Worm (Caenorhabditis elegans) whole organism, L4 larva: ENCODE results near the gene ssq-4.
A peak's percentile ranks its signal among the peaks of the same experiment; 100 is the strongest.

Experiments used
- aha-1 ChIP-seq: fragments of 150-350 bp; peaks from one replicate; lab custom pipeline; 2014; ENCODE audit warnings: missing biosample characterization, missing genetic modification characterization
- aly-2 ChIP-seq: sonication (generic microtip); optimal IDR thresholded peaks from 2 replicates; lab custom pipeline; 2018; ENCODE audit warnings: missing biosample characterization, missing genetic modification characterization
- arid-1 ChIP-seq: fragments of 200-800 bp; sonication (Bioruptor generic); conservative IDR thresholded peaks from 2 replicates; pipeline ENCODE4 v1.3.6; 2022; ENCODE audit warnings: missing genetic modification reagents, missing genetic modification characterization, missing compliant biosample characterization
- attf-4 ChIP-seq: sonication (generic microtip); optimal IDR thresholded peaks from 3 replicates; lab custom pipeline; 2017; ENCODE audit warnings: missing biosample characterization, missing genetic modification characterization
- ceh-82 ChIP-seq: sonication (generic microtip); optimal IDR thresholded peaks from 2 replicates; lab custom pipeline; 2017; ENCODE audit warnings: missing biosample characterization, missing genetic modification characterization
- ces-1 ChIP-seq: fragments of 150-350 bp; sonication (generic microtip); optimal IDR thresholded peaks from 4 replicates; lab custom pipeline; 2014; ENCODE audit warnings: missing biosample characterization, missing genetic modification reagents, missing genetic modification characterization
- cey-2 ChIP-seq: sonication (generic microtip); optimal IDR thresholded peaks from 3 replicates; lab custom pipeline; 2017; ENCODE audit warnings: missing genetic modification characterization, mild to moderate bottlenecking, missing compliant biosample characterization, antibody characterized with exemption, borderline replicate concordance; ENCODE audit not compliant: insufficient read depth
- daf-16 ChIP-seq, 3 experiments: sonication (generic microtip); optimal IDR thresholded peaks; 2 replicates each; lab custom pipeline; 2016 to 2017; ENCODE audit warnings: missing genetic modification characterization in 3 of 3, missing genetic modification reagents in 3 of 3, mild to moderate bottlenecking in 2 of 3, missing compliant biosample characterization in 2 of 3, missing biosample characterization in 1 of 3, moderate library complexity in 1 of 3
- dmd-6 ChIP-seq: fragments of 200-800 bp; sonication (Bioruptor generic); IDR thresholded peaks from 2 replicates; pipeline ENCODE4 v1.3.6; 2022; ENCODE audit warnings: missing genetic modification reagents, missing genetic modification characterization, missing compliant biosample characterization
- dmd-8 ChIP-seq: fragments of 200-800 bp; sonication (Bioruptor generic); IDR thresholded peaks from 2 replicates; pipeline ENCODE4 v1.3.6; 2022; ENCODE audit warnings: missing genetic modification characterization, missing compliant biosample characterization
- dpl-1 ChIP-seq: fragments of 150-350 bp; optimal IDR thresholded peaks from 2 replicates; lab custom pipeline; 2014; ENCODE audit warnings: missing biosample characterization, missing genetic modification reagents, missing genetic modification characterization
- hif-1 ChIP-seq, 2 experiments: sonication (generic microtip); optimal IDR thresholded peaks; 2 replicates each; lab custom pipeline; 2016 to 2017; ENCODE audit warnings: missing compliant biosample characterization in 2 of 2, missing genetic modification characterization in 2 of 2, missing genetic modification reagents in 2 of 2, missing genotype in 2 of 2, mild to moderate bottlenecking in 1 of 2
- hlh-11 ChIP-seq: fragments of 200-800 bp; sonication (Bioruptor generic); optimal IDR thresholded peaks from 2 replicates; lab custom pipeline; 2018; ENCODE audit warnings: mild to moderate bottlenecking, missing genetic modification characterization, missing compliant biosample characterization
- lin-1 ChIP-seq: fragments of 200-800 bp; sonication (Bioruptor generic); IDR thresholded peaks from 2 replicates; pipeline ENCODE4 v1.3.6; 2022; ENCODE audit warnings: missing genetic modification reagents, missing genetic modification characterization, missing compliant biosample characterization
- lin-13 ChIP-seq: fragments of 150-350 bp; optimal IDR thresholded peaks from 2 replicates; lab custom pipeline; 2014; ENCODE audit warnings: missing biosample characterization, missing genetic modification reagents, missing genetic modification characterization
- lir-3 ChIP-seq: sonication (generic microtip); optimal IDR thresholded peaks from 2 replicates; lab custom pipeline; 2016; ENCODE audit warnings: mild to moderate bottlenecking, missing genetic modification characterization, missing compliant biosample characterization
- mxl-3 ChIP-seq: fragments of 200-800 bp; sonication (Bioruptor generic); optimal IDR thresholded peaks from 2 replicates; lab custom pipeline; 2018; ENCODE audit warnings: mild to moderate bottlenecking, missing genetic modification characterization, missing compliant biosample characterization
- nhr-10 ChIP-seq: fragments of 150-350 bp; optimal IDR thresholded peaks from 2 replicates; lab custom pipeline; 2014; ENCODE audit warnings: missing biosample characterization, missing genetic modification characterization
- nhr-102 ChIP-seq: sonication (generic microtip); optimal IDR thresholded peaks from 2 replicates; lab custom pipeline; 2016; ENCODE audit warnings: mild to moderate bottlenecking, missing genetic modification characterization, moderate library complexity, missing compliant biosample characterization
- nhr-111 ChIP-seq: fragments of 200-800 bp; sonication (Bioruptor generic); optimal IDR thresholded peaks from 2 replicates; lab custom pipeline; 2018; ENCODE audit warnings: mild to moderate bottlenecking, missing genetic modification characterization, missing compliant biosample characterization
- nhr-76 ChIP-seq: fragments of 150-350 bp; optimal IDR thresholded peaks from 2 replicates; lab custom pipeline; 2014; ENCODE audit warnings: missing biosample characterization, missing genetic modification characterization
- saeg-2 ChIP-seq: fragments of 200-800 bp; sonication (Bioruptor generic); IDR thresholded peaks from 2 replicates; pipeline ENCODE4 v1.3.6; 2022; ENCODE audit warnings: missing genetic modification reagents, missing genetic modification characterization, missing compliant biosample characterization
- set-16 ChIP-seq: fragments of 200-800 bp; sonication (Bioruptor generic); IDR thresholded peaks from 2 replicates; pipeline ENCODE4 v1.3.6; 2022; ENCODE audit warnings: missing genetic modification reagents, missing genetic modification characterization, missing compliant biosample characterization
- spr-1 ChIP-seq: sonication (generic microtip); optimal IDR thresholded peaks from 2 replicates; lab custom pipeline; 2016; ENCODE audit warnings: mild to moderate bottlenecking, missing genetic modification characterization, missing compliant biosample characterization
- spr-3 ChIP-seq: fragments of 200-800 bp; sonication (Bioruptor generic); optimal IDR thresholded peaks from 2 replicates; lab custom pipeline; 2018; ENCODE audit warnings: mild to moderate bottlenecking, missing genetic modification characterization, missing compliant biosample characterization
- unc-39 ChIP-seq: sonication (generic microtip); optimal IDR thresholded peaks from 2 replicates; lab custom pipeline; 2017; ENCODE audit warnings: missing biosample characterization, missing genetic modification characterization
- unc-62 ChIP-seq, 3 experiments: fragments of 150-350 bp in 1 of 3; sonication (generic microtip); optimal IDR thresholded peaks in 2 of 3; peaks in 1 of 3; 1 replicate in 1 of 3; 2 replicates in 2 of 3; lab custom pipeline; 2014 to 2017; ENCODE audit warnings: missing biosample characterization in 3 of 3, missing genetic modification characterization in 3 of 3, missing genetic modification reagents in 3 of 3, missing genotype in 1 of 3
- zag-1 ChIP-seq: fragments of 150-350 bp; optimal IDR thresholded peaks from 2 replicates; lab custom pipeline; 2014; ENCODE audit warnings: missing biosample characterization, missing genetic modification characterization
- zfp-3 ChIP-seq: fragments of 200-800 bp; sonication (Bioruptor generic); conservative IDR thresholded peaks from 2 replicates; pipeline ENCODE4 v1.3.6; 2022; ENCODE audit warnings: missing genetic modification reagents, missing genetic modification characterization, missing compliant biosample characterization
- zip-11 ChIP-seq: fragments of 200-800 bp; sonication (Bioruptor generic); IDR thresholded peaks from 2 replicates; pipeline ENCODE4 v1.3.6; 2022; ENCODE audit warnings: missing genetic modification characterization, missing compliant biosample characterization

Gene ssq-4

ce11 chrIV:4982477-4982876, 33.8 kb upstream of the ssq-4 start, which contains the start of gene E03H12.4:
TSS of gene E03H12.4 (plus strand) at chrIV:4982596.
- peak in 1 of 2 experiments; percentile 96 for TF ChIP-seq unc-62 (GFP tag; optimal IDR thresholded peaks at IDR 0.05 in 1 of 2; lab: Kevin White, UChicago)
- TF ChIP-seq unc-62 (tag; optimal IDR thresholded peaks at IDR 0.05; lab: Kevin White, UChicago): no peak
- TF ChIP-seq ces-1 (GFP tag; lab: Kevin White, UChicago): no peak

DNA sequence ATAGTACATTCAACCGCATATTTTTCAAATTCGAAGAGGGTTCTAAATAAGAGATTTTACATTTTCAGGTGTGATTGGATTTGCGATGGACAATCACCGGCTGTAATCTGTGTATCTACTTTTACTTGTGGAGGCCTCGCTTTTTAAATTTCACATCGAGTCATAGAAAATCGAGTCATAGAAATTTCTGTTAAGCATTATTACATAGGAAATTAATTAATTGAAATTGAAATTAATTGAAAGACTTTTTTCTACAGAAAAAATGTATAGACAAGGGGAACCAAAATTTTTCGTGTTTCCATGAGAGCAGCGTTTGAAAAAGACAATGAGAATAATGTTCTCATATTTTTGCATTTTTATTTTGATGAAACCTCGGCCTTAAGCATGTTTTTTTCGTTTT, 32.5 kb upstream of the ssq-4 start, which contains the start of gene clec-176:
TSS of gene clec-176 (plus strand) at position 301 of the 400 bp plus-strand sequence.
- TF ChIP-seq hlh-11 (tag; lab: Kevin White, UChicago) (no peak), unc-39 (tag; lab: Kevin White, UChicago) (no peak), nhr-10 (no peak), dmd-6 (GFP tag; lab: Robert Waterston, UW) (no peak), zfp-3 (GFP tag; lab: Robert Waterston, UW) (no peak), zag-1 (tag; lab: Kevin White, UChicago) (no peak), saeg-2 (GFP tag; lab: Robert Waterston, UW) (no peak), lir-3 (tag; lab: Kevin White, UChicago) (no peak), set-16 (GFP tag; lab: Robert Waterston, UW) (no peak), nhr-102 (tag; lab: Kevin White, UChicago) (no peak), mxl-3 (GFP tag; lab: Kevin White, UChicago) (no peak), daf-16 (GFP tag; optimal IDR thresholded peaks at IDR 0.05; lab: Kevin White, UChicago) (no peak), daf-16 (tag; optimal IDR thresholded peaks at IDR 0.05; lab: Kevin White, UChicago) (no peak)
- TF ChIP-seq, all 104 proteins: peak for 0

- TF ChIP-seq nhr-76 (tag; lab: Kevin White, UChicago): no peak
- TF ChIP-seq zip-11 (GFP tag; lab: Robert Waterston, UW): no peak
- TF ChIP-seq arid-1 (GFP tag; lab: Robert Waterston, UW): no peak
- TF ChIP-seq lin-13 (GFP tag; lab: Kevin White, UChicago): no peak
- TF ChIP-seq mxl-3 (GFP tag; lab: Kevin White, UChicago): no peak
- TF ChIP-seq cey-2 (tag; lab: Kevin White, UChicago): no peak
Observed at ce11 chrIV:4986246-4986645, 30.0 kb upstream of the ssq-4 start, which contains the start of gene clec-177. TSS of gene clec-177 (plus strand) at chrIV:4986546.

DNA sequence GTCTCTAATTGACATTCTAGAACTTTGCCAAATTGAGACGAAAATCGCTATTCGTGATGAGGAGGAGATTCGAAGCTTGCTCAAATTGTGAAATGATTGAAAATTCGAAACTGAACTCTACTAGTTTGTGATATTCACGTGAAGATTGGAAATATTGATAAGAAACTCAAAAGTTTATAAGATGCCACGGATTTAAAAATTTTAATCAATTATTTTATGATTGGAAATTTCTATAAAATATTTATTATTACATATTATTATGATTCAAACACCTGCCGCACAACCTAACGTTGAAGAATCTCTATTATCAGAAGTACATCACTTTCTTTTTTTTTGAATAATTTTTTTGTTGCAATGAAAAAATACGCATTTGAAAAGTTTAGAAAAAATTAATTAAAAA, 27.7 kb upstream of the ssq-4 start, which contains the start of gene E03H12.7:
TSS of gene E03H12.7 (minus strand) at position 101 of the 400 bp plus-strand sequence.
- TF ChIP-seq zfp-3 (GFP tag; lab: Robert Waterston, UW) (no peak), ceh-82 (tag; lab: Kevin White, UChicago) (no peak)
- TF ChIP-seq, all 104 proteins: peak for 0

DNA sequence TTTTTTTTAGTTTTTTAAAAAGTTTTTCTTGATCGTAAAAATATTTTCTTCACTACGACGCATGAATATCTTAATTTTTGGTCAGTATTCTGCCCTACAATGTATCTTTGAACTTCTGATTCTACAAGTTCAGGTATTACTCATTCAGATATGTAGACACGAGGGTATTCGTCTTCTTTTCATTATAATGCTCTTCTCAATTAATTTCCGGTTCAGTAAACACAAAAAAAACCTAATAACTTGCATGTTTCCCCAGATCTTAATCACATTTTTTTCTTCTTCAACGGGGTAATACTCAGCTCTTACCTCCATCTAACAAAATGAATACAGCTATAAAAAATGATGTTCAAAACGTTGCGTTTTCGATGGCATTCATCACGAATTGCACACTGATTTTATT, 24.2 kb upstream of the ssq-4 start, which contains the start of gene str-162:
TSS of gene str-162 (plus strand) at position 301 of the 400 bp plus-strand sequence.
- no peak for TF ChIP-seq aly-2 (tag; lab: Kevin White, UChicago)
- TF ChIP-seq unc-62 (GFP tag; optimal IDR thresholded peaks at IDR 0.05 in 1 of 2; lab: Kevin White, UChicago): peak in 1 of 2 experiments; percentile 13
- no peak for TF ChIP-seq unc-62 (tag; optimal IDR thresholded peaks at IDR 0.05; lab: Kevin White, UChicago)

DNA sequence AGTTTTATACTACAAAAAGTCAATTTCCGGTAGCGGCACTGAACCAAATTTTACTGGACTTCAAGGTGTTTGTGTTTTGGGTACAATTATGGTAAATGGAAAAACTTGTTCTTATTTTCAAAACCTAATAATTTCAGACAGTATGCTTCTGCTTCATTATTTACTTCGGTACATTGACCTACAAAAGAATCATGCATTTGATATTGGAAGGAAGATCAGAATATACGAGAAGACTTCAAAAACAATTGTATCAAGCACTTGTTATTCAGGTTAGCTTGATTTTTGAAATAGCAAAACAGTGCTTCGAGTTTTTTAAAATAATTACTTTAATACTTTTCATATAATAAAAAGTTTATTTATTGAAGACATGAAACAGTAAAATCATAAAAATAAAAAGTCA, 23.2 kb upstream of the ssq-4 start:
- peak in 1 of 2 experiments; percentile 96 for TF ChIP-seq unc-62 (GFP tag; optimal IDR thresholded peaks at IDR 0.05 in 1 of 2; lab: Kevin White, UChicago)
- TF ChIP-seq unc-62 (tag; optimal IDR thresholded peaks at IDR 0.05; lab: Kevin White, UChicago): no peak
- TF ChIP-seq hif-1 (tag; optimal IDR thresholded peaks at IDR 0.05; lab: Kevin White, UChicago): no peak

- TF ChIP-seq spr-1 (tag; lab: Kevin White, UChicago): no peak
- no peak for TF ChIP-seq spr-3 (GFP tag; lab: Kevin White, UChicago)
- TF ChIP-seq nhr-111 (GFP tag; lab: Kevin White, UChicago): no peak
- no peak for TF ChIP-seq attf-4 (tag; lab: Kevin White, UChicago)
- TF ChIP-seq aha-1: no peak
- no peak for TF ChIP-seq dmd-8 (GFP tag; lab: Robert Waterston, UW)
- TF ChIP-seq lin-1 (GFP tag; lab: Robert Waterston, UW): no peak
- no peak for TF ChIP-seq arid-1 (GFP tag; lab: Robert Waterston, UW)
- TF ChIP-seq ceh-82 (tag; lab: Kevin White, UChicago): no peak
- no peak for TF ChIP-seq dpl-1 (GFP tag; lab: Kevin White, UChicago)
- no peak for TF ChIP-seq zag-1 (tag; lab: Kevin White, UChicago)
Observed at ce11 chrIV:4995842-4996241, 20.4 kb upstream of the ssq-4 start, which contains the start of gene ssq-2. TSS of gene ssq-2 (plus strand) at chrIV:4996142.
